Worm (Caenorhabditis elegans) whole organism, mixed stage, embryonic: Measurements from ENCODE around the gene srx-95.
A peak's percentile ranks its signal among the peaks of the same experiment; 100 is the strongest.

Experiments
- bed-3 ChIP-seq: fragments of 200-800 bp; sonication (Bioruptor generic); optimal IDR thresholded peaks from 3 replicates; lab custom pipeline; 2018; ENCODE audit warnings: mild to moderate bottlenecking, missing genetic modification characterization, moderate library complexity, missing compliant biosample characterization
- blmp-1 ChIP-seq: fragments of 150-350 bp; optimal IDR thresholded peaks from 2 replicates; lab custom pipeline; 2014; ENCODE audit warnings: missing biosample characterization, missing genetic modification characterization
- ceh-39 ChIP-seq: fragments of 150-350 bp; optimal IDR thresholded peaks from 2 replicates; lab custom pipeline; 2014; ENCODE audit warnings: missing biosample characterization, missing genetic modification characterization
- ceh-43 ChIP-seq: fragments of 200-800 bp; sonication (Bioruptor generic); optimal IDR thresholded peaks from 2 replicates; lab custom pipeline; 2018; ENCODE audit warnings: mild to moderate bottlenecking, missing genetic modification characterization, moderate library complexity, missing compliant biosample characterization
- ceh-83 ChIP-seq: fragments of 200-800 bp; sonication (Bioruptor generic); optimal IDR thresholded peaks from 2 replicates; lab custom pipeline; 2018; ENCODE audit warnings: mild to moderate bottlenecking, missing genetic modification characterization, missing compliant biosample characterization
- ces-1 ChIP-seq: fragments of 150-350 bp; optimal IDR thresholded peaks from 2 replicates; lab custom pipeline; 2014; ENCODE audit warnings: missing biosample characterization, missing genetic modification reagents, missing genetic modification characterization
- cnd-1 ChIP-seq: fragments of 200-800 bp; sonication (Bioruptor generic); optimal IDR thresholded peaks from 2 replicates; lab custom pipeline; 2018; ENCODE audit warnings: mild to moderate bottlenecking, missing genetic modification characterization, missing compliant biosample characterization
- drap-1 ChIP-seq: fragments of 200-800 bp; sonication (Bioruptor generic); optimal IDR thresholded peaks from 3 replicates; lab custom pipeline; 2018; ENCODE audit warnings: mild to moderate bottlenecking, missing genetic modification characterization, missing compliant biosample characterization
- elt-1 ChIP-seq: sonication (generic microtip); optimal IDR thresholded peaks from 2 replicates; lab custom pipeline; 2017; ENCODE audit warnings: missing genetic modification characterization, mild to moderate bottlenecking, missing compliant biosample characterization, antibody characterized with exemption, moderate library complexity, borderline replicate concordance; ENCODE audit not compliant: insufficient read depth
- elt-3 ChIP-seq: fragments of 150-350 bp; optimal IDR thresholded peaks from 2 replicates; lab custom pipeline; 2014; ENCODE audit warnings: missing biosample characterization, missing genetic modification characterization
- ham-2 ChIP-seq: fragments of 200-800 bp; sonication (Bioruptor generic); optimal IDR thresholded peaks from 2 replicates; lab custom pipeline; 2018; ENCODE audit warnings: mild to moderate bottlenecking, missing genetic modification characterization, missing compliant biosample characterization
- hlh-1 ChIP-seq: fragments of 150-350 bp; optimal IDR thresholded peaks from 2 replicates; lab custom pipeline; 2014; ENCODE audit warnings: missing biosample characterization, missing genetic modification reagents, missing genetic modification characterization
- lin-13 ChIP-seq: fragments of 150-350 bp; optimal IDR thresholded peaks from 2 replicates; lab custom pipeline; 2014; ENCODE audit warnings: missing biosample characterization, missing genetic modification characterization
- lin-32 ChIP-seq: fragments of 200-800 bp; sonication (Bioruptor generic); optimal IDR thresholded peaks from 2 replicates; lab custom pipeline; 2018; ENCODE audit warnings: mild to moderate bottlenecking, missing genetic modification characterization, missing compliant biosample characterization
- lsy-2 ChIP-seq: fragments of 150-350 bp; optimal IDR thresholded peaks from 2 replicates; lab custom pipeline; 2014; ENCODE audit warnings: missing biosample characterization, missing genetic modification characterization
- mab-5 ChIP-seq: fragments of 150-350 bp; optimal IDR thresholded peaks from 2 replicates; lab custom pipeline; 2014; ENCODE audit warnings: missing biosample characterization, missing genetic modification characterization
- mep-1 ChIP-seq: fragments of 150-350 bp; optimal IDR thresholded peaks from 2 replicates; lab custom pipeline; 2017; ENCODE audit warnings: missing biosample characterization, missing genetic modification reagents, missing genetic modification characterization, inconsistent platforms
- mls-2 ChIP-seq: sonication (generic microtip); optimal IDR thresholded peaks from 2 replicates; lab custom pipeline; 2016; ENCODE audit warnings: mild to moderate bottlenecking, missing genetic modification characterization, moderate library complexity, missing compliant biosample characterization
- nhr-237 ChIP-seq: fragments of 150-350 bp; optimal IDR thresholded peaks from 2 replicates; lab custom pipeline; 2014; ENCODE audit warnings: missing biosample characterization, missing genetic modification characterization
- nhr-76 ChIP-seq: sonication (generic microtip); optimal IDR thresholded peaks from 2 replicates; lab custom pipeline; 2017; ENCODE audit warnings: missing biosample characterization, missing genetic modification characterization
- pha-4 ChIP-seq: fragments of 150-350 bp; optimal IDR thresholded peaks from 2 replicates; lab custom pipeline; 2018; ENCODE audit warnings: missing biosample characterization, missing genetic modification reagents, missing genetic modification characterization
- sem-2 ChIP-seq: fragments of 200-800 bp; sonication (Bioruptor generic); optimal IDR thresholded peaks from 2 replicates; lab custom pipeline; 2018; ENCODE audit warnings: mild to moderate bottlenecking, missing genetic modification characterization, missing compliant biosample characterization
- sptf-1 ChIP-seq: sonication (generic microtip); optimal IDR thresholded peaks from 2 replicates; lab custom pipeline; 2017; ENCODE audit warnings: mild to moderate bottlenecking, missing genetic modification characterization, moderate library complexity, missing compliant biosample characterization
- unc-39 ChIP-seq: fragments of 150-350 bp; optimal IDR thresholded peaks from 2 replicates; lab custom pipeline; 2014; ENCODE audit warnings: missing biosample characterization, missing genetic modification characterization
- unc-62 ChIP-seq: fragments of 150-350 bp; optimal IDR thresholded peaks from 2 replicates; lab custom pipeline; 2014; ENCODE audit warnings: missing biosample characterization, missing genetic modification reagents, missing genetic modification characterization
- zip-8 ChIP-seq: fragments of 150-350 bp; optimal IDR thresholded peaks from 2 replicates; lab custom pipeline; 2014; ENCODE audit warnings: missing biosample characterization, missing genetic modification characterization
- ztf-11 ChIP-seq: fragments of 150-350 bp; optimal IDR thresholded peaks from 2 replicates; lab custom pipeline; 2014; ENCODE audit warnings: missing biosample characterization, missing genetic modification characterization

srx-95 gene

ce11 chrII:6715853-6716252, 38.7 kb downstream of the srx-95 start:
- TF ChIP-seq bed-3 (no peak), mab-5 (tag; lab: Kevin White, UChicago) (no peak), unc-62 (GFP tag; lab: Kevin White, UChicago) (no peak), ceh-39 (no peak), elt-1 (tag; lab: Kevin White, UChicago) (no peak), sptf-1 (tag; lab: Kevin White, UChicago) (no peak), lin-32 (GFP tag; lab: Kevin White, UChicago) (no peak), ces-1 (GFP tag; lab: Kevin White, UChicago) (no peak), nhr-237 (no peak), ceh-83 (GFP tag; lab: Kevin White, UChicago) (no peak), elt-3 (tag; lab: Kevin White, UChicago) (no peak), sem-2 (no peak), lin-13 (tag; lab: Kevin White, UChicago) (no peak), nhr-76 (tag; lab: Kevin White, UChicago) (no peak), ceh-43 (no peak), ztf-11 (tag; lab: Kevin White, UChicago) (no peak), ham-2 (GFP tag; lab: Kevin White, UChicago) (no peak), mep-1 (tag; lab: Kevin White, UChicago) (no peak), pha-4 (tag; lab: Kevin White, UChicago) (no peak), hlh-1 (tag; lab: Kevin White, UChicago) (no peak)

ce11 chrII:6713832-6714342, 40.7 kb downstream of the srx-95 start, which contains the start of gene dpy-2:
TSS of gene dpy-2 (plus strand) at chrII:6714292.
- no peak for TF ChIP-seq lsy-2 (tag; lab: Kevin White, UChicago)
- TF ChIP-seq ceh-43, result no peak
- peak; percentile 34 for TF ChIP-seq elt-3 (tag; lab: Kevin White, UChicago)
- no peak for TF ChIP-seq ceh-39
- TF ChIP-seq elt-1 (tag; lab: Kevin White, UChicago), result peak; percentile 8
- TF ChIP-seq cnd-1 (tag; lab: Kevin White, UChicago), result no peak
- peak; percentile 82 for TF ChIP-seq blmp-1 (tag; lab: Kevin White, UChicago)
- peak; percentile 23 for TF ChIP-seq unc-62 (GFP tag; lab: Kevin White, UChicago)

- TF ChIP-seq elt-1 (tag; lab: Kevin White, UChicago) (peak; percentile 51), mab-5 (tag; lab: Kevin White, UChicago) (no peak), nhr-237 (no peak), unc-62 (GFP tag; lab: Kevin White, UChicago) (peak; percentile 32), ceh-83 (GFP tag; lab: Kevin White, UChicago) (no peak), drap-1 (GFP tag; lab: Kevin White, UChicago) (no peak), ham-2 (GFP tag; lab: Kevin White, UChicago) (peak; percentile 84), zip-8 (tag; lab: Kevin White, UChicago) (no peak)
Observed at ce11 chrII:6713003-6713402, 41.6 kb downstream of the srx-95 start.

- TF ChIP-seq unc-39 (tag; lab: Kevin White, UChicago) (no peak), ztf-11 (tag; lab: Kevin White, UChicago) (no peak), nhr-76 (tag; lab: Kevin White, UChicago) (no peak), ham-2 (GFP tag; lab: Kevin White, UChicago) (peak; percentile 39), lsy-2 (tag; lab: Kevin White, UChicago) (no peak), mls-2 (tag; lab: Kevin White, UChicago) (no peak), blmp-1 (tag; lab: Kevin White, UChicago) (peak; percentile 82), elt-1 (tag; lab: Kevin White, UChicago) (peak; percentile 80), elt-3 (tag; lab: Kevin White, UChicago) (peak; percentile 58)
Observed at ce11 chrII:6712177-6712981, 42.2 kb downstream of the srx-95 start, which contains the start of the genes dpy-10 and T14B4.19. TSS of gene dpy-10 (minus strand) at chrII:6712227. TSS of gene T14B4.19 (minus strand) at chrII:6712931.

ce11 chrII:6710596-6710995, 44.0 kb downstream of the srx-95 start:
- TF ChIP-seq blmp-1 (tag; lab: Kevin White, UChicago) (no peak), ceh-43 (no peak)
- TF ChIP-seq, all 35 proteins: peak for 0
